Fruit fly (Drosophila melanogaster): ENCODE measurements around the gene spri.

Gene spri

dm6 chrX:10557432-10557831 is 27.8 kb downstream of the spri start (continued):
- TF ChIP-seq unpg (GFP tag; optimal IDR thresholded peaks at IDR 0.05) (peak; percentile 56), gcm (GFP tag; optimal IDR thresholded peaks at IDR 0.05) (peak; percentile 10), CG11247 (GFP tag; IDR thresholded peaks at IDR 0.05) (no peak), lbe (GFP tag; optimal IDR thresholded peaks at IDR 0.05) (peak; percentile 45), CG31441 (GFP tag; IDR thresholded peaks at IDR 0.05) (peak; percentile 67), PHDP (tag; optimal IDR thresholded peaks at IDR 0.05) (peak; percentile 37), CG12659 (GFP tag; optimal IDR thresholded peaks at IDR 0.05) (peak; percentile 9), dimm (GFP tag; IDR thresholded peaks at IDR 0.05) (peak; percentile 8; the same call in 1 of the 2 replicates), Optix (GFP tag; IDR thresholded peaks at IDR 0.05) (peak; percentile 38; the same call in 1 of the 3 replicates), Oaz (GFP tag; IDR thresholded peaks at IDR 0.05) (no peak), CG11504 (tag; optimal IDR thresholded peaks at IDR 0.05) (peak; percentile 61), CG7987 (GFP tag; optimal IDR thresholded peaks at IDR 0.05) (no peak), Hr3 (GFP tag; optimal IDR thresholded peaks at IDR 0.05) (peak; percentile 24), CG17361 (GFP tag; IDR thresholded peaks at IDR 0.05) (0 out of 3 replicates have a peak, but pooled peaks have one; percentile 36), CG1529 (GFP tag; optimal IDR thresholded peaks at IDR 0.05) (peak; percentile 43), Kr (GFP tag; optimal IDR thresholded peaks at IDR 0.05) (no peak), vvl (GFP tag; IDR thresholded peaks at IDR 0.05) (peak; percentile 48), pita (GFP tag; optimal IDR thresholded peaks at IDR 0.05) (no peak), CG12219 (GFP tag; optimal IDR thresholded peaks at IDR 0.05) (peak; percentile 2), zfh1 (GFP tag; IDR thresholded peaks at IDR 0.05) (peak; percentile 72), CG4820 (GFP tag; optimal IDR thresholded peaks at IDR 0.05) (peak; percentile 5), esg (GFP tag; conservative IDR thresholded peaks at IDR 0.05) (0 out of 2 replicates have a peak, but pooled peaks have one; percentile 32), CG16815 (GFP tag; optimal IDR thresholded peaks at IDR 0.05) (no peak), bigmax (GFP tag; optimal IDR thresholded peaks at IDR 0.05) (no peak), CG30020 (tag; optimal IDR thresholded peaks at IDR 0.05) (no peak), bsh (GFP tag; optimal IDR thresholded peaks at IDR 0.05) (peak; percentile 75 to 90), CG1602 (GFP tag; optimal IDR thresholded peaks at IDR 0.05) (peak; percentile 41), nerfin-2 (GFP tag; IDR thresholded peaks at IDR 0.05; ENCODE audit: partially characterized antibody) (no peak), phol (tag; optimal IDR thresholded peaks at IDR 0.05) (peak; percentile 57), H15 (GFP tag; IDR thresholded peaks at IDR 0.05) (0 out of 3 replicates have a peak, but pooled peaks have one; percentile 20), fru (optimal IDR thresholded peaks at IDR 0.05) (no peak), otp (GFP tag; IDR thresholded peaks at IDR 0.05) (peak; percentile 51; the same call in 1 of the 3 replicates), sd (tag; optimal IDR thresholded peaks at IDR 0.05) (no peak), CG9215 (GFP tag; IDR thresholded peaks at IDR 0.05) (no peak), nmo (GFP tag; optimal IDR thresholded peaks at IDR 0.05) (peak; percentile 49), her (GFP tag; optimal IDR thresholded peaks at IDR 0.05) (no peak), Sry-δ (GFP tag; optimal IDR thresholded peaks at IDR 0.05) (no peak), sens (GFP tag) (peak; percentile 87), croc (GFP tag; conservative IDR thresholded peaks at IDR 0.05) (peak; percentile 42; the same call in 2 of the 3 replicates), so (GFP tag; IDR thresholded peaks at IDR 0.05) (peak; percentile 56; the same call in 1 of the 3 replicates), CG43689 (GFP tag; IDR thresholded peaks at IDR 0.05) (no peak), abd-A (tag; optimal IDR thresholded peaks at IDR 0.05) (no peak), fd96Cb (tag; optimal IDR thresholded peaks at IDR 0.05) (peak; percentile 62), corto (GFP tag; optimal IDR thresholded peaks at IDR 0.05) (peak; percentile 53), Asciz (GFP tag; optimal IDR thresholded peaks at IDR 0.05) (peak; percentile 31), CG11456 (GFP tag; IDR thresholded peaks at IDR 0.05) (no peak), HLH4C (GFP tag; IDR thresholded peaks at IDR 0.05; ENCODE audit: partially characterized antibody) (no peak), HmgD (GFP tag; optimal IDR thresholded peaks at IDR 0.05) (no peak), Max (GFP tag; optimal IDR thresholded peaks at IDR 0.05) (no peak)

Measured in whole organism, embryonic.